Fruit fly (Drosophila melanogaster) whole organism, embryonic: ENCODE results near the gene CG33093.

ENCODE experiments used
- Atf3 ChIP-seq: fragments of 200-800 bp; sonication (Bioruptor generic); optimal IDR thresholded peaks from 3 replicates; lab custom pipeline; 2016; ENCODE audit warnings: missing biosample characterization, missing genetic modification characterization
- BtbVII ChIP-seq: fragments of 200-800 bp; sonication (Bioruptor generic); optimal IDR thresholded peaks from 3 replicates; lab custom pipeline; 2017; ENCODE audit warnings: missing biosample characterization, mild to moderate bottlenecking, missing genetic modification characterization
- CG10147 ChIP-seq: fragments of 200-800 bp; sonication (Bioruptor generic); optimal IDR thresholded peaks from 2 replicates; lab custom pipeline; 2019; ENCODE audit warnings: missing biosample characterization, mild to moderate bottlenecking, missing genetic modification characterization, moderate library complexity
- CG11695 ChIP-seq: fragments of 200-800 bp; sonication (Bioruptor generic); IDR thresholded peaks from 3 replicates; pipeline ENCODE4 v1.3.6; 2022; ENCODE audit warnings: missing biosample characterization, missing genetic modification characterization
- CG11723 ChIP-seq: fragments of 200-800 bp; sonication (Bioruptor generic); optimal IDR thresholded peaks from 2 replicates; lab custom pipeline; 2017; ENCODE audit warnings: missing biosample characterization, mild to moderate bottlenecking, missing genetic modification characterization
- CG14710 ChIP-seq: fragments of 200-800 bp; sonication (Bioruptor generic); optimal IDR thresholded peaks from 3 replicates; lab custom pipeline; 2019; ENCODE audit warnings: missing biosample characterization, mild to moderate bottlenecking, missing genetic modification characterization, moderate library complexity
- CG1603 ChIP-seq: fragments of 200-800 bp; sonication (Bioruptor generic); optimal IDR thresholded peaks from 2 replicates; lab custom pipeline; 2019; ENCODE audit warnings: missing biosample characterization, mild to moderate bottlenecking, missing genetic modification characterization, moderate library complexity
- CG1647 ChIP-seq: fragments of 200-800 bp; sonication (Bioruptor generic); optimal IDR thresholded peaks from 3 replicates; lab custom pipeline; 2016; ENCODE audit warnings: missing biosample characterization, missing genetic modification characterization
- CG18619 ChIP-seq: fragments of 200-800 bp; sonication (Bioruptor generic); optimal IDR thresholded peaks from 3 replicates; lab custom pipeline; 2017; ENCODE audit warnings: missing biosample characterization, mild to moderate bottlenecking, missing genetic modification characterization
- CG2678 ChIP-seq: fragments of 200-800 bp; sonication (Bioruptor generic); optimal IDR thresholded peaks from 3 replicates; lab custom pipeline; 2019; ENCODE audit warnings: missing biosample characterization, mild to moderate bottlenecking, missing genetic modification characterization, moderate library complexity
- CG2889 ChIP-seq: fragments of 200-800 bp; sonication (Bioruptor generic); IDR thresholded peaks from 3 replicates; pipeline ENCODE4 v1.3.6; 2022; ENCODE audit warnings: missing biosample characterization, missing genetic modification characterization
- CG32532 ChIP-seq: fragments of 200-800 bp; sonication (Bioruptor generic); IDR thresholded peaks from 2 replicates; pipeline ENCODE4 v1.3.6; 2022; ENCODE audit warnings: missing biosample characterization, missing genetic modification characterization
- CG34224 ChIP-seq: fragments of 200-800 bp; sonication (Bioruptor generic); IDR thresholded peaks from 3 replicates; pipeline ENCODE4 v1.3.6; 2022; ENCODE audit warnings: missing biosample characterization, missing genetic modification characterization; ENCODE audit not compliant: partially characterized antibody
- CG6254 ChIP-seq: fragments of 200-800 bp; sonication (Bioruptor generic); optimal IDR thresholded peaks from 3 replicates; lab custom pipeline; 2017; ENCODE audit warnings: mild to moderate bottlenecking, missing biosample characterization, missing genetic modification reagents, missing genetic modification characterization
- CG6813 ChIP-seq: fragments of 200-800 bp; sonication (Bioruptor generic); optimal IDR thresholded peaks from 2 replicates; lab custom pipeline; 2017; ENCODE audit warnings: missing biosample characterization, missing genetic modification characterization, mild to moderate bottlenecking, moderate library complexity, missing genetic modification reagents
- CG7271 ChIP-seq: fragments of 200-800 bp; sonication (Bioruptor generic); optimal IDR thresholded peaks from 2 replicates; lab custom pipeline; 2018; ENCODE audit warnings: missing biosample characterization, mild to moderate bottlenecking, missing genetic modification characterization, moderate library complexity
- CG7556 ChIP-seq: fragments of 200-800 bp; sonication (Bioruptor generic); optimal IDR thresholded peaks from 2 replicates; lab custom pipeline; 2017; ENCODE audit warnings: missing biosample characterization, mild to moderate bottlenecking, missing genetic modification characterization
- CG7745 ChIP-seq: fragments of 200-800 bp; sonication (Bioruptor generic); optimal IDR thresholded peaks from 2 replicates; lab custom pipeline; 2018; ENCODE audit warnings: missing biosample characterization, mild to moderate bottlenecking, missing genetic modification characterization, moderate library complexity
- CG7928 ChIP-seq: fragments of 200-800 bp; sonication (Bioruptor generic); optimal IDR thresholded peaks from 2 replicates; lab custom pipeline; 2017; ENCODE audit warnings: missing biosample characterization, mild to moderate bottlenecking, missing genetic modification characterization
- CG8281 ChIP-seq: fragments of 200-800 bp; sonication (Bioruptor generic); optimal IDR thresholded peaks from 2 replicates; lab custom pipeline; 2018; ENCODE audit warnings: missing biosample characterization, mild to moderate bottlenecking, missing genetic modification characterization, moderate library complexity
- CG9797 ChIP-seq: fragments of 200-800 bp; sonication (Bioruptor generic); optimal IDR thresholded peaks from 3 replicates; lab custom pipeline; 2018; ENCODE audit warnings: missing biosample characterization, mild to moderate bottlenecking, missing genetic modification characterization
- CG9932 ChIP-seq: fragments of 200-800 bp; sonication (Bioruptor generic); IDR thresholded peaks from 2 replicates; pipeline ENCODE4 v1.3.6; 2022; ENCODE audit warnings: missing biosample characterization, missing genetic modification characterization
- CrebB ChIP-seq: fragments of 200-800 bp; sonication (Bioruptor generic); optimal IDR thresholded peaks from 3 replicates; lab custom pipeline; 2018; ENCODE audit warnings: missing biosample characterization, mild to moderate bottlenecking, missing genetic modification characterization
- Deaf1 ChIP-seq: fragments of 200-800 bp; optimal IDR thresholded peaks from 3 replicates; lab custom pipeline; 2019; ENCODE audit warnings: missing biosample characterization, mild to moderate bottlenecking, missing genetic modification characterization, moderate library complexity
- Dp ChIP-seq: fragments of 200-800 bp; sonication (Bioruptor generic); optimal IDR thresholded peaks from 2 replicates; lab custom pipeline; 2018; ENCODE audit warnings: missing biosample characterization, mild to moderate bottlenecking, missing genetic modification characterization, moderate library complexity
- E2f2 ChIP-seq: fragments of 200-800 bp; sonication (Bioruptor generic); IDR thresholded peaks from 2 replicates; pipeline ENCODE4 v1.3.6; 2022; ENCODE audit warnings: missing biosample characterization, missing genetic modification characterization
- GATAe ChIP-seq: fragments of 200-800 bp; sonication (Bioruptor generic); conservative IDR thresholded peaks from 2 replicates; pipeline ENCODE4 v1.3.6; 2022; ENCODE audit warnings: missing biosample characterization, missing genetic modification characterization
- H2.0 ChIP-seq: fragments of 200-800 bp; sonication (Bioruptor generic); IDR thresholded peaks from 2 replicates; pipeline ENCODE4 v1.3.6; 2022; ENCODE audit warnings: missing biosample characterization, missing genetic modification characterization
- HHEX ChIP-seq: fragments of 200-800 bp; sonication (Bioruptor generic); optimal IDR thresholded peaks from 3 replicates; lab custom pipeline; 2017; ENCODE audit warnings: missing biosample characterization, mild to moderate bottlenecking, missing genetic modification characterization, missing genetic modification reagents
- Hand ChIP-seq: fragments of 200-800 bp; sonication (Bioruptor generic); optimal IDR thresholded peaks from 2 replicates; lab custom pipeline; 2017; ENCODE audit warnings: mild to moderate bottlenecking, missing biosample characterization, missing genetic modification reagents, missing genetic modification characterization
- Hr3 ChIP-seq: fragments of 200-800 bp; sonication (Bioruptor generic); optimal IDR thresholded peaks from 3 replicates; lab custom pipeline; 2016; ENCODE audit warnings: missing biosample characterization, missing genetic modification characterization
- Meics ChIP-seq: fragments of 200-800 bp; sonication (Bioruptor generic); optimal IDR thresholded peaks from 2 replicates; lab custom pipeline; 2017; ENCODE audit warnings: missing biosample characterization, mild to moderate bottlenecking, missing genetic modification characterization
- NC2β ChIP-seq: fragments of 200-800 bp; sonication (Bioruptor generic); optimal IDR thresholded peaks from 2 replicates; lab custom pipeline; 2016; ENCODE audit warnings: missing biosample characterization, missing genetic modification characterization
- Scr ChIP-seq: fragments of 200-800 bp; sonication (Bioruptor generic); IDR thresholded peaks from 2 replicates; pipeline ENCODE4 v1.3.6; 2022; ENCODE audit warnings: missing biosample characterization, missing genetic modification characterization; ENCODE audit not compliant: partially characterized antibody
- Six4 ChIP-seq: fragments of 200-800 bp; sonication (Bioruptor generic); optimal IDR thresholded peaks from 2 replicates; lab custom pipeline; 2016; ENCODE audit warnings: missing biosample characterization, missing genetic modification characterization
- Vsx1 ChIP-seq: fragments of 200-800 bp; sonication (Bioruptor generic); optimal IDR thresholded peaks from 2 replicates; lab custom pipeline; 2017; ENCODE audit warnings: missing biosample characterization, mild to moderate bottlenecking, missing genetic modification characterization, missing genetic modification reagents
- aop ChIP-seq: fragments of 200-800 bp; sonication (Bioruptor generic); IDR thresholded peaks from 2 replicates; pipeline ENCODE4 v1.3.6; 2022; ENCODE audit warnings: missing biosample characterization, missing genetic modification characterization
- emc ChIP-seq: fragments of 200-800 bp; sonication (Bioruptor generic); optimal IDR thresholded peaks from 2 replicates; lab custom pipeline; 2016; ENCODE audit warnings: missing biosample characterization, missing genetic modification characterization
- knrl ChIP-seq: fragments of 200-800 bp; sonication (Bioruptor generic); IDR thresholded peaks from 3 replicates; pipeline ENCODE4 v1.3.6; 2022; ENCODE audit warnings: missing biosample characterization, missing genetic modification characterization; ENCODE audit not compliant: partially characterized antibody
- nerfin-1 ChIP-seq: fragments of 200-800 bp; sonication (Bioruptor generic); optimal IDR thresholded peaks from 3 replicates; lab custom pipeline; 2019; ENCODE audit warnings: missing biosample characterization, mild to moderate bottlenecking, missing genetic modification characterization, moderate library complexity
- nom ChIP-seq: fragments of 200-800 bp; sonication (Bioruptor generic); optimal IDR thresholded peaks from 2 replicates; lab custom pipeline; 2017; ENCODE audit warnings: missing biosample characterization, missing genetic modification characterization, mild to moderate bottlenecking, moderate library complexity, missing genetic modification reagents
- onecut ChIP-seq: fragments of 200-800 bp; sonication (Bioruptor generic); IDR thresholded peaks from 2 replicates; pipeline ENCODE4 v1.3.6; 2022; ENCODE audit warnings: missing biosample characterization, missing genetic modification characterization
- pita ChIP-seq: fragments of 200-800 bp; sonication (Bioruptor generic); optimal IDR thresholded peaks from 2 replicates; lab custom pipeline; 2017; ENCODE audit warnings: missing biosample characterization, mild to moderate bottlenecking, missing genetic modification characterization
- pzg ChIP-seq: fragments of 200-800 bp; sonication (Bioruptor generic); optimal IDR thresholded peaks from 3 replicates; lab custom pipeline; 2018; ENCODE audit warnings: missing biosample characterization, mild to moderate bottlenecking, missing genetic modification characterization, moderate library complexity
- row ChIP-seq: fragments of 200-800 bp; sonication (Bioruptor generic); IDR thresholded peaks from 3 replicates; pipeline ENCODE4 v1.3.6; 2022; ENCODE audit warnings: missing biosample characterization, missing genetic modification characterization
- sim ChIP-seq: fragments of 200-800 bp; sonication (Bioruptor generic); IDR thresholded peaks from 2 replicates; pipeline ENCODE4 v1.3.6; 2022; ENCODE audit warnings: missing biosample characterization, missing genetic modification characterization
- ssp ChIP-seq: fragments of 200-800 bp; sonication (Bioruptor generic); IDR thresholded peaks from 2 replicates; pipeline ENCODE4 v1.3.6; 2022; ENCODE audit warnings: missing biosample characterization, missing genetic modification characterization
- tup ChIP-seq: fragments of 200-800 bp; sonication (Bioruptor generic); optimal IDR thresholded peaks from 2 replicates; lab custom pipeline; 2016; ENCODE audit warnings: missing biosample characterization, mild to moderate bottlenecking, missing genetic modification characterization, moderate library complexity
- zf30C ChIP-seq: fragments of 200-800 bp; sonication (Bioruptor generic); optimal IDR thresholded peaks from 3 replicates; lab custom pipeline; 2018; ENCODE audit warnings: missing biosample characterization, mild to moderate bottlenecking, missing genetic modification characterization

CG33093 gene

DNA sequence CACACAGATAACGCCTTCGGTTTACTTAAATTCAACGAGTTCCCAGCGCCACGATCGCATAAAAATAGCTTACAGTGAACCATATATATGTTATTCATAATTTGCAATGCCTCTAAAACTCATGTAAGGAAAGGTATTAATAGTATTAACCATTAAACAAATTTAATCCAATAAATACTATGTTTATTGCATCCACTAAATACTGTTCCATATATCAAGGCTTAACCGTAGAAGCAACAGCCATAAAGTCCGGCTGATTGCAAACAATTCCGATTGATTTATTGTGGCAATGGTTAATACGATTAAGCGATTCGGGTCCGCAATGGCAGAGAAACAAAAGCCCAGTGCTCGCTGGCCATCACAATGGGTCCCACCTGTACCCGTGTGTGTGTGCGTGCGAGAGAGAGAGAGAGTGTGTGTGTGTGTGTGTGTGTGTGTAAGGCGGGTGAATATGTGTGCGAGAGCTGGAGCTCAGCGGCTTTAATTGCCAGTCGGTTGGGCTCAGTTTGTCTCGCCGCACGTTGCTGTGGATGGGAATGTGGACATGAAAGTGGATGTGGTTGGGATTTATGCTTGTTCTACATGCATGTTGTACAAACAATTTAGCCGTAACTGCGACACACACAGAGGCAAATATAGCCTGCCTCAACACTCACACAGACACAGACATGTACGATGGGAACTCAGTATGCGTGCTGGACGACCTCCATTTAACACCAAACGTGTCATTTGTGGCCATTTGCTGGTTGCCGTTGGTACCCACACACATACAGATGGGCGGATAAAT is 37.0 kb downstream of the CG33093 start (continued):
- TF ChIP-seq sim (GFP tag; lab: Robert Waterston, UW) (no peak), CG7556 (GFP tag; lab: Kevin White, UChicago) (peak; percentile 53), Meics (GFP tag; lab: Kevin White, UChicago) (peak; percentile 65), nom (GFP tag; lab: Kevin White, UChicago) (no peak), Six4 (peak; percentile 9), aop (no peak), knrl (GFP tag; lab: Robert Waterston, UW) (no peak), CG6813 (no peak), CG34224 (no peak), BtbVII (GFP tag; lab: Kevin White, UChicago) (peak; percentile 11), CG7928 (GFP tag; lab: Kevin White, UChicago) (peak; percentile 13), CG6254 (GFP tag; lab: Kevin White, UChicago) (no peak), GATAe (GFP tag; lab: Robert Waterston, UW) (no peak), E2f2 (GFP tag; lab: Robert Waterston, UW) (no peak), CG32532 (GFP tag; lab: Robert Waterston, UW) (peak; percentile 11; the same call in 1 of the 2 replicates), row (GFP tag; lab: Robert Waterston, UW) (peak; percentile 60), CG1647 (GFP tag; lab: Kevin White, UChicago) (no peak), CG11723 (GFP tag; lab: Kevin White, UChicago) (no peak), pita (GFP tag; lab: Kevin White, UChicago) (no peak), pzg (no peak), nerfin-1 (no peak), CG7271 (tag; lab: Kevin White, UChicago) (no peak), Atf3 (GFP tag; lab: Kevin White, UChicago) (no peak), CG10147 (GFP tag; lab: Kevin White, UChicago) (peak; percentile 18), CG7745 (tag; lab: Kevin White, UChicago) (no peak), H2.0 (GFP tag; lab: Robert Waterston, UW) (no peak), CG11695 (GFP tag; lab: Robert Waterston, UW) (no peak), zf30C (GFP tag; lab: Kevin White, UChicago) (no peak), Hr3 (GFP tag; lab: Kevin White, UChicago) (no peak), emc (GFP tag; lab: Kevin White, UChicago) (no peak), CG18619 (no peak), CG9932 (GFP tag; lab: Robert Waterston, UW) (no peak), Vsx1 (GFP tag; lab: Kevin White, UChicago) (no peak), Dp (no peak), Deaf1 (tag; lab: Kevin White, UChicago) (peak; percentile 66), CG8281 (peak; percentile 40), CG14710 (tag; lab: Kevin White, UChicago) (peak; percentile 41), CrebB (tag; lab: Kevin White, UChicago) (no peak), CG1603 (tag; lab: Kevin White, UChicago) (peak; percentile 45), CG9797 (no peak), HHEX (peak; percentile 23), tup (no peak), CG2889 (no peak), ssp (GFP tag; lab: Robert Waterston, UW) (no peak), Scr (GFP tag; lab: Robert Waterston, UW) (no peak), Hand (no peak), NC2β (GFP tag; lab: Kevin White, UChicago) (no peak), onecut (no peak; the same call in 1 of the 2 replicates), CG2678 (tag; lab: Kevin White, UChicago) (peak; percentile 85)
